Worm (Caenorhabditis elegans) whole organism, L2 larva: ENCODE results near the gene fipp-1.

Source experiments
- R02D3.7 ChIP-seq: fragments of 150-350 bp; optimal IDR thresholded peaks from 2 replicates; lab custom pipeline; 2014; ENCODE audit warnings: missing biosample characterization, missing genetic modification characterization
- ama-1 ChIP-seq: fragments of 150-350 bp; optimal IDR thresholded peaks from 2 replicates; lab custom pipeline; 2018; ENCODE audit warnings: inconsistent platforms
- blmp-1 ChIP-seq: sonication (generic microtip); optimal IDR thresholded peaks from 2 replicates; lab custom pipeline; 2017; ENCODE audit warnings: missing genetic modification characterization, mild to moderate bottlenecking, missing compliant biosample characterization, antibody characterized with exemption, moderate library complexity; ENCODE audit not compliant: insufficient read depth
- ceh-82 ChIP-seq: fragments of 150-350 bp; optimal IDR thresholded peaks from 2 replicates; lab custom pipeline; 2014; ENCODE audit warnings: missing biosample characterization, missing genetic modification characterization
- lin-13 ChIP-seq: fragments of 150-350 bp; optimal IDR thresholded peaks from 2 replicates; lab custom pipeline; 2014; ENCODE audit warnings: missing biosample characterization, missing genetic modification reagents, missing genetic modification characterization
- lin-39 ChIP-seq: fragments of 150-350 bp; optimal IDR thresholded peaks from 2 replicates; lab custom pipeline; 2014; ENCODE audit warnings: missing biosample characterization, missing genetic modification reagents, missing genetic modification characterization
- lsy-2 ChIP-seq, 2 experiments: fragments of 150-350 bp in 1 of 2; sonication (generic microtip) in 1 of 2; optimal IDR thresholded peaks; 2 replicates each; lab custom pipeline; 2014 to 2017; ENCODE audit warnings: missing biosample characterization in 2 of 2, missing genetic modification characterization in 2 of 2
- mdl-1 ChIP-seq, 2 experiments: fragments of 150-350 bp in 1 of 2; sonication (generic microtip) in 1 of 2; optimal IDR thresholded peaks; 2 replicates each; lab custom pipeline; 2017; ENCODE audit warnings: missing biosample characterization in 2 of 2, missing genetic modification characterization in 2 of 2
- nhr-12 ChIP-seq: fragments of 150-350 bp; optimal IDR thresholded peaks from 2 replicates; lab custom pipeline; 2014; ENCODE audit warnings: missing biosample characterization, missing genetic modification characterization
- nhr-129 ChIP-seq: fragments of 150-350 bp; optimal IDR thresholded peaks from 2 replicates; lab custom pipeline; 2014; ENCODE audit warnings: missing biosample characterization, missing genetic modification characterization
- nhr-25 ChIP-seq: fragments of 150-350 bp; sonication (generic microtip); optimal IDR thresholded peaks from 3 replicates; lab custom pipeline; 2014; ENCODE audit warnings: missing biosample characterization, missing genetic modification characterization
- nhr-6 ChIP-seq: fragments of 150-350 bp; optimal IDR thresholded peaks from 2 replicates; lab custom pipeline; 2014; ENCODE audit warnings: missing biosample characterization, missing genetic modification characterization
- nhr-77 ChIP-seq: fragments of 150-350 bp; optimal IDR thresholded peaks from 2 replicates; lab custom pipeline; 2014; ENCODE audit warnings: missing biosample characterization, missing genetic modification characterization
- sem-4 ChIP-seq: fragments of 150-350 bp; optimal IDR thresholded peaks from 2 replicates; lab custom pipeline; 2014; ENCODE audit warnings: missing biosample characterization, missing genetic modification reagents, missing genetic modification characterization

DNA sequence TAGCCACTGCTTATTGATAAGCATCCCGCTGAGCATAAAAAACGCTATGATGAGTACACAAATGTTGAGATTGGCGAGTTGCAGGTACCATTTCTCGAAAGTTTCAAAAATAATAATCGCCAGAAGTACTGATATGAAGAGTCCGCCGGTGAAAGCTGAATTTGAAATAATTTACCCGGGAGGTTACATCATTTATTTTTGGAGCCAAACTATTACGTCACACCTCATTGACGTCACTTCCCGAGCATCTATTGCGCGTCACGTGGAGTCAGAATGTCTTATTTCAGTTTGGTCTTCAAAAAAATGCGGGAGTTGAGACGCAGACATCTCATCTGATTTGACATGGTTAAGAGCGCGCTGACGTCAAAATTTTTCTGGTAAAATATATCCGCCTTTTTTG lies 40.8 kb upstream of the fipp-1 start:
- TF ChIP-seq ceh-82 (tag; lab: Kevin White, UChicago): no peak
- no peak for TF ChIP-seq lin-13 (GFP tag; lab: Kevin White, UChicago)
- TF ChIP-seq R02D3.7 (tag; lab: Kevin White, UChicago): no peak
- TF ChIP-seq nhr-129 (tag; lab: Kevin White, UChicago): no peak
- no peak for TF ChIP-seq nhr-12 (tag; lab: Kevin White, UChicago)
- TF ChIP-seq ama-1 (lab: Kevin White, UChicago): no peak
- no peak for TF ChIP-seq mdl-1 (tag; optimal IDR thresholded peaks at IDR 0.05; lab: Kevin White, UChicago)
- no peak for TF ChIP-seq lsy-2 (tag; optimal IDR thresholded peaks at IDR 0.05; lab: Kevin White, UChicago)
- no peak for TF ChIP-seq lin-39 (tag; lab: Kevin White, UChicago)
- TF ChIP-seq nhr-25 (tag; lab: Kevin White, UChicago): no peak
- TF ChIP-seq nhr-6: no peak
- TF ChIP-seq blmp-1 (tag; lab: Kevin White, UChicago): no peak
- TF ChIP-seq nhr-77: no peak
- no peak for TF ChIP-seq sem-4 (tag; lab: Kevin White, UChicago)
